Fruit fly (Drosophila melanogaster) Kc167 (cell line): ENCODE data around the gene firl.

Source experiments
- Myc ChIP-seq: fragments of >200 bp; optimal IDR thresholded peaks from 2 replicates; lab custom pipeline; 2017; ENCODE audit warnings: missing external identifiers
- h ChIP-seq: fragments of >200 bp; optimal IDR thresholded peaks from 3 replicates; lab custom pipeline; 2018; ENCODE audit warnings: missing external identifiers
- ttk ChIP-seq: sonication (Bioruptor generic); optimal IDR thresholded peaks from 2 replicates; lab custom pipeline; 2017; ENCODE audit warnings: missing external identifiers

dm6 chr2L:12065683-12066386 is 740 bp downstream of the firl start:
- no peak for TF ChIP-seq ttk
- no peak for TF ChIP-seq h (lab: Kevin White, UChicago)
- no peak for TF ChIP-seq Myc (lab: Kevin White, UChicago)
